Worm (Caenorhabditis elegans): ENCODE measurements around the gene C01G6.3.

- TF ChIP-seq lir-3 (tag; optimal IDR thresholded peaks at IDR 0.05) (no peak), ces-1 (GFP tag; optimal IDR thresholded peaks at IDR 0.05) (no peak), mdl-1 (tag; optimal IDR thresholded peaks at IDR 0.05) (no peak), unc-62 (GFP tag; optimal IDR thresholded peaks at IDR 0.05 in 1 of 2) (no peak), unc-62 (tag; optimal IDR thresholded peaks at IDR 0.05) (no peak), R02D3.7 (tag; optimal IDR thresholded peaks at IDR 0.05) (no peak), ceh-82 (tag; optimal IDR thresholded peaks at IDR 0.05) (no peak), nhr-102 (tag; optimal IDR thresholded peaks at IDR 0.05) (peak; percentile 38), fkh-10 (GFP tag; optimal IDR thresholded peaks at IDR 0.05) (no peak)
Observed at ce11 chrII:9301065-9301464, 31.4 kb downstream of the C01G6.3 start.
